Worm (Caenorhabditis elegans) whole organism, L1 larva: ENCODE results near the gene mrpl-2.

ENCODE experiments used
- fos-1 ChIP-seq: fragments of 150-350 bp; optimal IDR thresholded peaks from 2 replicates; lab custom pipeline; 2014; ENCODE audit warnings: missing biosample characterization, missing genetic modification characterization
- lin-13 ChIP-seq: fragments of 150-350 bp; optimal IDR thresholded peaks from 2 replicates; lab custom pipeline; 2014; ENCODE audit warnings: missing biosample characterization, missing genetic modification reagents, missing genetic modification characterization
- lsy-2 ChIP-seq, 2 experiments: fragments of 150-350 bp; optimal IDR thresholded peaks; 2 replicates each; lab custom pipeline; 2014; ENCODE audit warnings: missing biosample characterization in 2 of 2, missing genetic modification characterization in 2 of 2

ce11 chrIV:762486-763376 is 10.3 kb upstream of the mrpl-2 start:
- TF ChIP-seq lsy-2 (tag; optimal IDR thresholded peaks at IDR 0.05; lab: Kevin White, UChicago) (no peak), lin-13 (GFP tag; lab: Kevin White, UChicago) (no peak), fos-1 (tag; lab: Kevin White, UChicago) (no peak)
